Worm (Caenorhabditis elegans) whole organism, late embryonic: ENCODE data around the gene mogs-1.

ENCODE experiments used
- C38D4.7 ChIP-seq: fragments of 200-800 bp; sonication (Bioruptor generic); optimal IDR thresholded peaks from 2 replicates; lab custom pipeline; 2018; ENCODE audit warnings: mild to moderate bottlenecking, missing genetic modification characterization, moderate library complexity, missing compliant biosample characterization
- K02D7.2 ChIP-seq: sonication (generic microtip); optimal IDR thresholded peaks from 2 replicates; lab custom pipeline; 2017; ENCODE audit warnings: mild to moderate bottlenecking, missing genetic modification characterization, missing compliant biosample characterization
- T23F11.4 ChIP-seq: fragments of 200-800 bp; sonication (Bioruptor generic); optimal IDR thresholded peaks from 2 replicates; lab custom pipeline; 2018; ENCODE audit warnings: mild to moderate bottlenecking, missing genetic modification characterization, missing compliant biosample characterization
- Y22D7AL.16 ChIP-seq: sonication (generic microtip); optimal IDR thresholded peaks from 2 replicates; lab custom pipeline; 2016; ENCODE audit warnings: missing genetic modification characterization, missing compliant biosample characterization
- ahr-1 ChIP-seq: sonication (generic microtip); optimal IDR thresholded peaks from 2 replicates; lab custom pipeline; 2016; ENCODE audit warnings: missing genetic modification characterization, missing compliant biosample characterization
- ama-1 ChIP-seq: fragments of 150-350 bp; optimal IDR thresholded peaks from 2 replicates; lab custom pipeline; 2014
- ceh-18 ChIP-seq: sonication (generic microtip); optimal IDR thresholded peaks from 2 replicates; lab custom pipeline; 2016; ENCODE audit warnings: missing genetic modification characterization, missing compliant biosample characterization
- ceh-22 ChIP-seq: sonication (generic microtip); optimal IDR thresholded peaks from 2 replicates; lab custom pipeline; 2017; ENCODE audit warnings: missing biosample characterization, missing genetic modification characterization
- ceh-30 ChIP-seq: fragments of 150-350 bp; optimal IDR thresholded peaks from 2 replicates; lab custom pipeline; 2014; ENCODE audit warnings: missing biosample characterization, missing genetic modification characterization
- ceh-31 ChIP-seq: sonication (generic microtip); optimal IDR thresholded peaks from 2 replicates; lab custom pipeline; 2016; ENCODE audit warnings: missing genetic modification characterization, missing compliant biosample characterization
- ceh-45 ChIP-seq: fragments of 200-800 bp; sonication (Bioruptor generic); IDR thresholded peaks from 2 replicates; pipeline ENCODE4 v1.3.6; 2022; ENCODE audit warnings: missing genetic modification reagents, missing genetic modification characterization, missing compliant biosample characterization
- ceh-48 ChIP-seq: sonication (generic microtip); optimal IDR thresholded peaks from 2 replicates; lab custom pipeline; 2016; ENCODE audit warnings: missing genetic modification characterization, inconsistent platforms, missing compliant biosample characterization
- ceh-6 ChIP-seq: fragments of 200-800 bp; sonication (Bioruptor generic); optimal IDR thresholded peaks from 2 replicates; lab custom pipeline; 2018; ENCODE audit warnings: mild to moderate bottlenecking, missing genetic modification characterization, missing compliant biosample characterization
- che-1 ChIP-seq: sonication (generic microtip); optimal IDR thresholded peaks from 2 replicates; lab custom pipeline; 2016; ENCODE audit warnings: mild to moderate bottlenecking, missing genetic modification characterization, missing compliant biosample characterization
- dmd-4 ChIP-seq: sonication (generic microtip); optimal IDR thresholded peaks from 2 replicates; lab custom pipeline; 2016; ENCODE audit warnings: borderline replicate concordance, missing genetic modification characterization, missing compliant biosample characterization
- dve-1 ChIP-seq: sonication (generic microtip); optimal IDR thresholded peaks from 2 replicates; lab custom pipeline; 2017; ENCODE audit warnings: antibody characterized with exemption, mild to moderate bottlenecking, missing genetic modification characterization, missing compliant biosample characterization
- elt-2 ChIP-seq: sonication (generic microtip); optimal IDR thresholded peaks from 2 replicates; lab custom pipeline; 2016; ENCODE audit warnings: missing genetic modification reagents, missing genetic modification characterization, missing compliant biosample characterization
- elt-4 ChIP-seq: sonication (generic microtip); optimal IDR thresholded peaks from 2 replicates; lab custom pipeline; 2016; ENCODE audit warnings: missing genetic modification characterization, missing compliant biosample characterization
- fax-1 ChIP-seq: sonication (generic microtip); optimal IDR thresholded peaks from 2 replicates; lab custom pipeline; 2016; ENCODE audit warnings: missing genotype, missing genetic modification characterization, missing compliant biosample characterization
- fkh-10 ChIP-seq: fragments of 150-350 bp; optimal IDR thresholded peaks from 2 replicates; lab custom pipeline; 2014; ENCODE audit warnings: missing biosample characterization, missing genetic modification reagents, missing genetic modification characterization
- fkh-6 ChIP-seq: sonication (generic microtip); optimal IDR thresholded peaks from 2 replicates; lab custom pipeline; 2016; ENCODE audit warnings: missing genetic modification characterization, missing compliant biosample characterization
- hlh-13 ChIP-seq: fragments of 200-800 bp; sonication (Bioruptor generic); optimal IDR thresholded peaks from 2 replicates; lab custom pipeline; 2018; ENCODE audit warnings: mild to moderate bottlenecking, missing genetic modification characterization, missing compliant biosample characterization
- hlh-15 ChIP-seq: sonication (generic microtip); optimal IDR thresholded peaks from 2 replicates; lab custom pipeline; 2016; ENCODE audit warnings: missing genetic modification characterization, missing compliant biosample characterization
- hlh-30 ChIP-seq: sonication (generic microtip); optimal IDR thresholded peaks from 2 replicates; lab custom pipeline; 2017; ENCODE audit warnings: antibody characterized with exemption, missing genetic modification characterization, missing compliant biosample characterization; ENCODE audit not compliant: insufficient read depth
- hlh-8 ChIP-seq: sonication (generic microtip); optimal IDR thresholded peaks from 2 replicates; lab custom pipeline; 2016; ENCODE audit warnings: missing genotype, missing genetic modification characterization, missing compliant biosample characterization
- lim-6 ChIP-seq: sonication (generic microtip); optimal IDR thresholded peaks from 2 replicates; lab custom pipeline; 2016; ENCODE audit warnings: missing genetic modification characterization, missing compliant biosample characterization
- lin-11 ChIP-seq: fragments of 200-800 bp; sonication (Bioruptor generic); optimal IDR thresholded peaks from 2 replicates; lab custom pipeline; 2018; ENCODE audit warnings: mild to moderate bottlenecking, missing genetic modification characterization, missing compliant biosample characterization
- madf-2 ChIP-seq: sonication (generic microtip); optimal IDR thresholded peaks from 2 replicates; lab custom pipeline; 2017; ENCODE audit warnings: missing genetic modification characterization, missing compliant biosample characterization
- nfya-1 ChIP-seq: sonication (generic microtip); optimal IDR thresholded peaks from 2 replicates; lab custom pipeline; 2017; ENCODE audit warnings: missing genetic modification characterization, mild to moderate bottlenecking, missing compliant biosample characterization, antibody characterized with exemption, moderate library complexity
- nhr-11 ChIP-seq: fragments of 150-350 bp; optimal IDR thresholded peaks from 2 replicates; lab custom pipeline; 2014; ENCODE audit warnings: missing biosample characterization, missing genetic modification characterization
- nhr-232 ChIP-seq: sonication (generic microtip); optimal IDR thresholded peaks from 2 replicates; lab custom pipeline; 2016; ENCODE audit warnings: missing genetic modification characterization, missing compliant biosample characterization
- npax-4 ChIP-seq: sonication (generic microtip); optimal IDR thresholded peaks from 2 replicates; lab custom pipeline; 2016; ENCODE audit warnings: missing genetic modification characterization, missing compliant biosample characterization
- pag-3 ChIP-seq: sonication (generic microtip); optimal IDR thresholded peaks from 2 replicates; lab custom pipeline; 2016; ENCODE audit warnings: missing compliant biosample characterization, missing genetic modification characterization, borderline replicate concordance
- pat-9 ChIP-seq: fragments of 200-800 bp; sonication (Bioruptor generic); optimal IDR thresholded peaks from 2 replicates; lab custom pipeline; 2018; ENCODE audit warnings: mild to moderate bottlenecking, missing genetic modification characterization, moderate library complexity, missing compliant biosample characterization
- pax-1 ChIP-seq: fragments of 150-350 bp; optimal IDR thresholded peaks from 2 replicates; lab custom pipeline; 2014; ENCODE audit warnings: missing biosample characterization, missing genetic modification characterization
- pha-2 ChIP-seq: sonication (generic microtip); optimal IDR thresholded peaks from 2 replicates; lab custom pipeline; 2017; ENCODE audit warnings: mild to moderate bottlenecking, missing genetic modification characterization, missing compliant biosample characterization
- pha-4 ChIP-seq: fragments of 150-350 bp; optimal IDR thresholded peaks from 2 replicates; lab custom pipeline; 2018; ENCODE audit warnings: missing biosample characterization, missing genetic modification reagents, missing genetic modification characterization
- ref-2 ChIP-seq: sonication (generic microtip); optimal IDR thresholded peaks from 2 replicates; lab custom pipeline; 2016; ENCODE audit warnings: missing genetic modification characterization, missing compliant biosample characterization
- rnt-1 ChIP-seq: sonication (generic microtip); optimal IDR thresholded peaks from 2 replicates; lab custom pipeline; 2016; ENCODE audit warnings: missing genetic modification characterization, missing compliant biosample characterization
- sdc-2 ChIP-seq: sonication (generic microtip); optimal IDR thresholded peaks from 2 replicates; lab custom pipeline; 2016; ENCODE audit warnings: missing genotype, missing genetic modification characterization, missing compliant biosample characterization
- sox-2 ChIP-seq: fragments of 200-800 bp; sonication (Bioruptor generic); IDR thresholded peaks from 2 replicates; pipeline ENCODE4 v1.3.6; 2022; ENCODE audit warnings: missing genetic modification reagents, missing genetic modification characterization, missing compliant biosample characterization
- syd-9 ChIP-seq: sonication (generic microtip); optimal IDR thresholded peaks from 2 replicates; lab custom pipeline; 2016; ENCODE audit warnings: mild to moderate bottlenecking, missing genetic modification characterization, moderate library complexity, missing compliant biosample characterization
- tbx-2 ChIP-seq: sonication (generic microtip); optimal IDR thresholded peaks from 2 replicates; lab custom pipeline; 2016; ENCODE audit warnings: missing genetic modification characterization, missing compliant biosample characterization
- unc-55 ChIP-seq: sonication (generic microtip); optimal IDR thresholded peaks from 2 replicates; lab custom pipeline; 2017; ENCODE audit warnings: missing biosample characterization, missing genetic modification reagents, missing genetic modification characterization
- unc-86 ChIP-seq: sonication (generic microtip); optimal IDR thresholded peaks from 2 replicates; lab custom pipeline; 2016; ENCODE audit warnings: missing genetic modification characterization, missing compliant biosample characterization
- ztf-16 ChIP-seq: sonication (generic microtip); optimal IDR thresholded peaks from 2 replicates; lab custom pipeline; 2017; ENCODE audit warnings: missing genetic modification characterization, missing compliant biosample characterization

Gene mogs-1

ce11 chrIV:11021512-11022268, at the start of gene mogs-1:
mogs-1 (minus strand) TSS chrIV:11021928.
- TF ChIP-seq Y22D7AL.16 (no peak), ahr-1 (tag; lab: Kevin White, UChicago) (no peak), nhr-11 (no peak), sdc-2 (no peak), hlh-13 (GFP tag; lab: Kevin White, UChicago) (no peak), T23F11.4 (no peak), C38D4.7 (GFP tag; lab: Kevin White, UChicago) (no peak), unc-86 (tag; lab: Kevin White, UChicago) (no peak)

ce11 chrIV:11070895-11071294, 49.2 kb upstream of the mogs-1 start:
- TF ChIP-seq hlh-13 (GFP tag; lab: Kevin White, UChicago) (peak; percentile 72), npax-4 (tag; lab: Kevin White, UChicago) (peak; percentile 30), dmd-4 (tag; lab: Kevin White, UChicago) (peak; percentile 70), che-1 (peak; percentile 45), ztf-16 (tag; lab: Kevin White, UChicago) (peak; percentile 29), lin-11 (tag; lab: Kevin White, UChicago) (peak; percentile 46), pat-9 (tag; lab: Kevin White, UChicago) (peak; percentile 42), madf-2 (tag; lab: Kevin White, UChicago) (peak; percentile 57)

ce11 chrIV:11068314-11068713, 46.6 kb upstream of the mogs-1 start:
- TF ChIP-seq ceh-31 (tag; lab: Kevin White, UChicago) (no peak), npax-4 (tag; lab: Kevin White, UChicago) (no peak), ceh-48 (no peak), elt-4 (tag; lab: Kevin White, UChicago) (no peak), fkh-10 (GFP tag; lab: Kevin White, UChicago) (no peak), sox-2 (GFP tag; lab: Robert Waterston, UW) (no peak), lin-11 (tag; lab: Kevin White, UChicago) (no peak), pax-1 (tag; lab: Kevin White, UChicago) (no peak), Y22D7AL.16 (no peak), ceh-45 (no peak), rnt-1 (tag; lab: Kevin White, UChicago) (peak; percentile 81), dve-1 (tag; lab: Kevin White, UChicago) (no peak), pag-3 (no peak), ahr-1 (tag; lab: Kevin White, UChicago) (no peak), ref-2 (tag; lab: Kevin White, UChicago) (no peak), unc-55 (GFP tag; lab: Kevin White, UChicago) (peak; percentile 100), syd-9 (tag; lab: Kevin White, UChicago) (no peak), tbx-2 (tag; lab: Kevin White, UChicago) (no peak), ceh-18 (tag; lab: Kevin White, UChicago) (peak; percentile 68), nfya-1 (tag; lab: Kevin White, UChicago) (peak; percentile 47), C38D4.7 (GFP tag; lab: Kevin White, UChicago) (no peak), dmd-4 (tag; lab: Kevin White, UChicago) (no peak), hlh-15 (tag; lab: Kevin White, UChicago) (no peak), K02D7.2 (tag; lab: Kevin White, UChicago) (no peak), ceh-6 (no peak), hlh-13 (GFP tag; lab: Kevin White, UChicago) (no peak), madf-2 (tag; lab: Kevin White, UChicago) (no peak), ama-1 (lab: Kevin White, UChicago) (no peak), che-1 (no peak), lim-6 (tag; lab: Kevin White, UChicago) (no peak), hlh-30 (peak; percentile 55), sdc-2 (no peak), fax-1 (tag; lab: Kevin White, UChicago) (no peak), ceh-30 (tag; lab: Kevin White, UChicago) (no peak), pha-4 (tag; lab: Kevin White, UChicago) (no peak), T23F11.4 (no peak), nhr-232 (no peak), elt-2 (tag; lab: Kevin White, UChicago) (no peak), ceh-22 (tag; lab: Kevin White, UChicago) (no peak), nhr-11 (no peak), hlh-8 (tag; lab: Kevin White, UChicago) (no peak), ztf-16 (tag; lab: Kevin White, UChicago) (no peak), pha-2 (no peak), fkh-6 (tag; lab: Kevin White, UChicago) (no peak)
